Fruit fly (Drosophila melanogaster) whole organism, pupa: ENCODE results near the gene RpS5a.

Source experiments
- CG13204 ChIP-seq: fragments of 200-800 bp; sonication (Bioruptor generic); optimal IDR thresholded peaks from 2 replicates; lab custom pipeline; 2018; ENCODE audit warnings: missing biosample characterization, mild to moderate bottlenecking, missing genetic modification characterization, moderate library complexity
- CG14655 ChIP-seq: fragments of 200-800 bp; sonication (Bioruptor generic); optimal IDR thresholded peaks from 3 replicates; lab custom pipeline; 2017; ENCODE audit warnings: mild to moderate bottlenecking, missing biosample characterization, missing genetic modification reagents, missing genetic modification characterization
- CG15710 ChIP-seq: fragments of 200-800 bp; sonication (Bioruptor generic); optimal IDR thresholded peaks from 2 replicates; lab custom pipeline; 2018; ENCODE audit warnings: missing biosample characterization, mild to moderate bottlenecking, missing genetic modification characterization, moderate library complexity
- CG32121 ChIP-seq: fragments of 200-800 bp; sonication (Bioruptor generic); IDR thresholded peaks from 2 replicates; pipeline ENCODE4 v1.3.6; 2022; ENCODE audit warnings: missing biosample characterization, missing genetic modification characterization
- CG34367 ChIP-seq: fragments of 200-800 bp; sonication (Bioruptor generic); optimal IDR thresholded peaks from 2 replicates; lab custom pipeline; 2018; ENCODE audit warnings: missing biosample characterization, mild to moderate bottlenecking, missing genetic modification characterization
- CG4496 ChIP-seq: fragments of 200-800 bp; sonication (Bioruptor generic); IDR thresholded peaks from 3 replicates; pipeline ENCODE4 v1.3.6; 2022; ENCODE audit warnings: missing biosample characterization, missing genetic modification characterization
- CG8159 ChIP-seq: fragments of 200-800 bp; sonication (Bioruptor generic); optimal IDR thresholded peaks from 3 replicates; lab custom pipeline; 2018; ENCODE audit warnings: missing biosample characterization, mild to moderate bottlenecking, missing genetic modification characterization, moderate library complexity
- CG8301 ChIP-seq: fragments of 200-800 bp; sonication (Bioruptor generic); optimal IDR thresholded peaks from 2 replicates; lab custom pipeline; 2018; ENCODE audit warnings: missing biosample characterization, mild to moderate bottlenecking, missing genetic modification characterization
- EcR ChIP-seq: fragments of 200-800 bp; sonication (Bioruptor generic); optimal IDR thresholded peaks from 3 replicates; lab custom pipeline; 2019; ENCODE audit warnings: missing biosample characterization, missing genetic modification characterization, mild to moderate bottlenecking, moderate library complexity, missing genetic modification reagents
- Pif1A ChIP-seq: fragments of 200-800 bp; sonication (Bioruptor generic); optimal IDR thresholded peaks from 3 replicates; lab custom pipeline; 2016; ENCODE audit warnings: missing biosample characterization, missing genetic modification characterization
- Pif1B ChIP-seq: fragments of 200-800 bp; sonication (Bioruptor generic); optimal IDR thresholded peaks from 3 replicates; lab custom pipeline; 2016; ENCODE audit warnings: missing biosample characterization, missing genetic modification characterization
- Snoo ChIP-seq: fragments of 200-800 bp; sonication (Bioruptor generic); optimal IDR thresholded peaks from 3 replicates; lab custom pipeline; 2017; ENCODE audit warnings: missing biosample characterization, mild to moderate bottlenecking, missing genetic modification characterization, inconsistent platforms

- TF ChIP-seq CG8159 (tag; lab: Kevin White, UChicago) (peak; percentile 62), Pif1B (peak; percentile 70), CG34367 (tag; lab: Kevin White, UChicago) (peak; percentile 63), CG4496 (GFP tag; lab: Robert Waterston, UW) (peak; percentile 59; the same call in 1 of the 3 replicates), Pif1A (GFP tag; lab: Kevin White, UChicago) (peak; percentile 8), Snoo (tag; lab: Kevin White, UChicago) (peak; percentile 68), CG32121 (GFP tag; lab: Robert Waterston, UW) (peak; percentile 59), EcR (GFP tag; lab: Kevin White, UChicago) (no peak), CG14655 (GFP tag; lab: Kevin White, UChicago) (peak; percentile 62), CG8301 (tag; lab: Kevin White, UChicago) (peak; percentile 34), CG13204 (GFP tag; lab: Kevin White, UChicago) (no peak), CG15710 (peak; percentile 68)
Observed at dm6 chrX:17113324-17113723, 34.7 kb downstream of the RpS5a start.
